Fruit fly (Drosophila melanogaster) whole organism: ENCODE measurements around the gene daw.

ENCODE experiments used
- CG8478 ChIP-seq: fragments of >200 bp; optimal IDR thresholded peaks from 2 replicates; lab custom pipeline; 2018; ENCODE audit warnings: inconsistent platforms
- Dll ChIP-seq: fragments of >200 bp; optimal IDR thresholded peaks from 2 replicates; lab custom pipeline; 2017

DNA sequence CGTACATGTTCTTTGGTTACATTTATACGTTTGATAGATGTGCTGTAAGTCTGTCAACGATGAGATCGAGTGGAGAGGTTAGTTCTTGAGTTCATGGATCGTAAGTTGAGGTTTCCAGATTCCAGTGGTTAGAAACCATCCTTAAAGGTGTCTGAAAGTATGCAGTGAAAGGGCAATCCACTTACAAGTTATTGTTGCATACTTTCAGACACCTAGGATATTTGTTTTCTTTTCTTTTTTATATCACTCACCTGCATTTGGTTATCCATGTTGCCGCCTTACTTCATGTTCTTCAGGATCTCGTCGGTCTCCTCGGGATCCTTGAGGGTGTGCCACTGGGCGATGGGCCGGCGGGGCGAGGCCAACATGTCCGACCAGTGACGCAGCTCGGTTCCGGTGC, 22.3 kb upstream of the daw start:
- TF ChIP-seq CG8478 (lab: Kevin White, UChicago): no peak
- no peak for TF ChIP-seq Dll (lab: Kevin White, UChicago)
